Fruit fly (Drosophila melanogaster): ENCODE results near the gene alpha-Est6.

dm6 chr3R:7535606-7536005, 7.0 kb upstream of the alpha-Est6 start:
- TF ChIP-seq h (GFP tag; optimal IDR thresholded peaks at IDR 0.05), result no peak
- TF ChIP-seq usp (GFP tag; optimal IDR thresholded peaks at IDR 0.05), result no peak
- no peak for TF ChIP-seq woc (GFP tag; optimal IDR thresholded peaks at IDR 0.05)
- TF ChIP-seq N (GFP tag; optimal IDR thresholded peaks at IDR 0.05), result no peak
- no peak for TF ChIP-seq Mio (GFP tag; optimal IDR thresholded peaks at IDR 0.05)
- no peak for TF ChIP-seq Myc (optimal IDR thresholded peaks at IDR 0.05)
- TF ChIP-seq pan (optimal IDR thresholded peaks at IDR 0.05), result no peak
- no peak for TF ChIP-seq Hr78 (GFP tag; optimal IDR thresholded peaks at IDR 0.05)
- TF ChIP-seq Dfd (GFP tag; optimal IDR thresholded peaks at IDR 0.05), result no peak
- no peak for TF ChIP-seq rgr (GFP tag; optimal IDR thresholded peaks at IDR 0.05)
